Fruit fly (Drosophila melanogaster) whole organism, embryonic: Measurements from ENCODE around the gene CG34265.
A peak's percentile ranks its signal among the peaks of the same experiment; 100 is the strongest.

Source experiments
- Bgb ChIP-seq: fragments of 200-800 bp; sonication (Bioruptor generic); IDR thresholded peaks from 2 replicates; pipeline ENCODE4 v1.3.6; 2022; ENCODE audit warnings: missing biosample characterization, missing genetic modification characterization; ENCODE audit not compliant: partially characterized antibody
- Blimp-1 ChIP-seq: fragments of 200-800 bp; sonication (Bioruptor generic); optimal IDR thresholded peaks from 3 replicates; lab custom pipeline; 2018; ENCODE audit warnings: missing biosample characterization, missing genetic modification characterization, mild to moderate bottlenecking, moderate library complexity, missing genetic modification reagents
- CG10366 ChIP-seq: fragments of 200-800 bp; sonication (Bioruptor generic); IDR thresholded peaks from 2 replicates; pipeline ENCODE4 v1.3.6; 2022; ENCODE audit warnings: missing biosample characterization, missing genetic modification characterization
- CG10979 ChIP-seq: fragments of 200-800 bp; sonication (Bioruptor generic); optimal IDR thresholded peaks from 2 replicates; lab custom pipeline; 2018; ENCODE audit warnings: missing biosample characterization, mild to moderate bottlenecking, missing genetic modification characterization, moderate library complexity
- CG11247 ChIP-seq: fragments of 200-800 bp; sonication (Bioruptor generic); IDR thresholded peaks from 2 replicates; pipeline ENCODE4 v1.3.6; 2022; ENCODE audit warnings: missing biosample characterization, missing genetic modification characterization
- CG11560 ChIP-seq: fragments of 200-800 bp; sonication (Bioruptor generic); IDR thresholded peaks from 3 replicates; pipeline ENCODE4 v1.3.6; 2022; ENCODE audit warnings: missing biosample characterization, missing genetic modification characterization
- CG12391 ChIP-seq: fragments of 200-800 bp; sonication (Bioruptor generic); optimal IDR thresholded peaks from 3 replicates; lab custom pipeline; 2018; ENCODE audit warnings: missing biosample characterization, mild to moderate bottlenecking, missing genetic modification characterization, moderate library complexity
- CG12744 ChIP-seq: fragments of 200-800 bp; sonication (Bioruptor generic); optimal IDR thresholded peaks from 2 replicates; lab custom pipeline; 2016; ENCODE audit warnings: missing biosample characterization, missing genetic modification characterization
- CG13123 ChIP-seq: fragments of 200-800 bp; sonication (Bioruptor generic); optimal IDR thresholded peaks from 2 replicates; lab custom pipeline; 2016; ENCODE audit warnings: missing biosample characterization, missing genetic modification characterization
- CG13894 ChIP-seq: fragments of 200-800 bp; sonication (Bioruptor generic); optimal IDR thresholded peaks from 3 replicates; lab custom pipeline; 2018; ENCODE audit warnings: missing biosample characterization, mild to moderate bottlenecking, missing genetic modification characterization, moderate library complexity
- CG14014 ChIP-seq: fragments of 200-800 bp; sonication (Bioruptor generic); IDR thresholded peaks from 2 replicates; pipeline ENCODE4 v1.3.6; 2022; ENCODE audit warnings: missing biosample characterization, missing genetic modification characterization
- CG14667 ChIP-seq: fragments of 200-800 bp; sonication (Bioruptor generic); IDR thresholded peaks from 2 replicates; pipeline ENCODE4 v1.3.6; 2022; ENCODE audit warnings: missing biosample characterization, missing genetic modification characterization
- CG16815 ChIP-seq: fragments of 200-800 bp; sonication (Bioruptor generic); optimal IDR thresholded peaks from 3 replicates; lab custom pipeline; 2017; ENCODE audit warnings: missing biosample characterization, mild to moderate bottlenecking, missing genetic modification characterization
- CG17912 ChIP-seq: fragments of 200-800 bp; sonication (Bioruptor generic); optimal IDR thresholded peaks from 2 replicates; lab custom pipeline; 2018; ENCODE audit warnings: missing biosample characterization, mild to moderate bottlenecking, missing genetic modification characterization
- CG31441 ChIP-seq: fragments of 200-800 bp; sonication (Bioruptor generic); IDR thresholded peaks from 2 replicates; pipeline ENCODE4 v1.3.6; 2022; ENCODE audit warnings: missing biosample characterization, missing genetic modification characterization
- CG32532 ChIP-seq: fragments of 200-800 bp; sonication (Bioruptor generic); IDR thresholded peaks from 2 replicates; pipeline ENCODE4 v1.3.6; 2022; ENCODE audit warnings: missing biosample characterization, missing genetic modification characterization
- CG32772 ChIP-seq: fragments of 200-800 bp; sonication (Bioruptor generic); IDR thresholded peaks from 2 replicates; pipeline ENCODE4 v1.3.6; 2022; ENCODE audit warnings: missing biosample characterization, missing genetic modification characterization
- CG33213 ChIP-seq: fragments of 200-800 bp; sonication (Bioruptor generic); optimal IDR thresholded peaks from 3 replicates; lab custom pipeline; 2016; ENCODE audit warnings: missing biosample characterization, missing genetic modification characterization
- CG4820 ChIP-seq: fragments of 200-800 bp; sonication (Bioruptor generic); optimal IDR thresholded peaks from 3 replicates; lab custom pipeline; 2016; ENCODE audit warnings: missing biosample characterization, missing genetic modification characterization
- CG5245 ChIP-seq: fragments of 200-800 bp; sonication (Bioruptor generic); optimal IDR thresholded peaks from 3 replicates; lab custom pipeline; 2016; ENCODE audit warnings: missing biosample characterization, missing genetic modification characterization
- CG5953 ChIP-seq: fragments of 200-800 bp; sonication (Bioruptor generic); IDR thresholded peaks from 2 replicates; pipeline ENCODE4 v1.3.6; 2022; ENCODE audit warnings: missing biosample characterization, missing genetic modification characterization
- CG6683 ChIP-seq: fragments of 200-800 bp; sonication (Bioruptor generic); optimal IDR thresholded peaks from 2 replicates; lab custom pipeline; 2017; ENCODE audit warnings: missing biosample characterization, mild to moderate bottlenecking, missing genetic modification characterization, missing genetic modification reagents
- CG6813 ChIP-seq: fragments of 200-800 bp; sonication (Bioruptor generic); optimal IDR thresholded peaks from 2 replicates; lab custom pipeline; 2017; ENCODE audit warnings: missing biosample characterization, missing genetic modification characterization, mild to moderate bottlenecking, moderate library complexity, missing genetic modification reagents
- CG9932 ChIP-seq: fragments of 200-800 bp; sonication (Bioruptor generic); IDR thresholded peaks from 2 replicates; pipeline ENCODE4 v1.3.6; 2022; ENCODE audit warnings: missing biosample characterization, missing genetic modification characterization
- CTCF ChIP-seq: fragments of 200-800 bp; sonication (Bioruptor generic); optimal IDR thresholded peaks from 2 replicates; lab custom pipeline; 2017; ENCODE audit warnings: missing biosample characterization, mild to moderate bottlenecking, missing genetic modification characterization, moderate library complexity
- CoRest ChIP-seq: fragments of 200-800 bp; sonication (Bioruptor generic); optimal IDR thresholded peaks from 3 replicates; lab custom pipeline; 2018; ENCODE audit warnings: missing biosample characterization, mild to moderate bottlenecking, missing genetic modification characterization, moderate library complexity
- Dad ChIP-seq: fragments of 200-800 bp; sonication (Bioruptor generic); optimal IDR thresholded peaks from 3 replicates; lab custom pipeline; 2016; ENCODE audit warnings: missing biosample characterization, missing genetic modification characterization
- E2f2 ChIP-seq: fragments of 200-800 bp; sonication (Bioruptor generic); IDR thresholded peaks from 2 replicates; pipeline ENCODE4 v1.3.6; 2022; ENCODE audit warnings: missing biosample characterization, missing genetic modification characterization
- Jarid2 ChIP-seq: fragments of 200-800 bp; sonication (Bioruptor generic); optimal IDR thresholded peaks from 3 replicates; lab custom pipeline; 2017; ENCODE audit warnings: mild to moderate bottlenecking, missing biosample characterization, missing genetic modification reagents, missing genetic modification characterization
- Kr ChIP-seq: fragments of 200-800 bp; sonication (Bioruptor generic); optimal IDR thresholded peaks from 2 replicates; lab custom pipeline; 2017; ENCODE audit warnings: missing biosample characterization, mild to moderate bottlenecking, missing genetic modification characterization
- Med ChIP-seq: fragments of 200-800 bp; sonication (Bioruptor generic); peaks from one replicate; lab custom pipeline; 2016; ENCODE audit warnings: missing biosample characterization, missing genetic modification characterization, mild to moderate bottlenecking, inconsistent platforms, moderate library complexity
- Rfx ChIP-seq: fragments of 200-800 bp; sonication (Bioruptor generic); IDR thresholded peaks from 2 replicates; pipeline ENCODE4 v1.3.6; 2022; ENCODE audit warnings: missing biosample characterization, missing genetic modification characterization
- Six4 ChIP-seq: fragments of 200-800 bp; sonication (Bioruptor generic); optimal IDR thresholded peaks from 2 replicates; lab custom pipeline; 2016; ENCODE audit warnings: missing biosample characterization, missing genetic modification characterization
- bigmax ChIP-seq: fragments of 200-800 bp; sonication (Bioruptor generic); optimal IDR thresholded peaks from 2 replicates; lab custom pipeline; 2018; ENCODE audit warnings: missing biosample characterization, mild to moderate bottlenecking, missing genetic modification characterization
- cad ChIP-seq: fragments of >200 bp; optimal IDR thresholded peaks from 2 replicates; lab custom pipeline; 2017; ENCODE audit warnings: missing biosample characterization, missing genetic modification characterization
- corto ChIP-seq: fragments of 200-800 bp; sonication (Bioruptor generic); optimal IDR thresholded peaks from 2 replicates; lab custom pipeline; 2016; ENCODE audit warnings: missing biosample characterization, mild to moderate bottlenecking, missing genetic modification characterization, moderate library complexity
- dati ChIP-seq: fragments of 200-800 bp; sonication (Bioruptor generic); IDR thresholded peaks from 2 replicates; pipeline ENCODE4 v1.3.6; 2022; ENCODE audit warnings: missing biosample characterization, missing genetic modification characterization
- emc ChIP-seq: fragments of 200-800 bp; sonication (Bioruptor generic); optimal IDR thresholded peaks from 2 replicates; lab custom pipeline; 2016; ENCODE audit warnings: missing biosample characterization, missing genetic modification characterization
- fd96Cb ChIP-seq: fragments of 200-800 bp; sonication (Bioruptor generic); optimal IDR thresholded peaks from 2 replicates; lab custom pipeline; 2018; ENCODE audit warnings: missing biosample characterization, mild to moderate bottlenecking, missing genetic modification characterization, moderate library complexity
- her ChIP-seq: fragments of 200-800 bp; sonication (Bioruptor generic); optimal IDR thresholded peaks from 2 replicates; lab custom pipeline; 2016; ENCODE audit warnings: missing biosample characterization, missing genetic modification characterization
- ind ChIP-seq: fragments of 200-800 bp; sonication (Bioruptor generic); optimal IDR thresholded peaks from 3 replicates; lab custom pipeline; 2016; ENCODE audit warnings: missing biosample characterization, missing genetic modification characterization
- luna ChIP-seq: fragments of 200-800 bp; sonication (Bioruptor generic); optimal IDR thresholded peaks from 2 replicates; lab custom pipeline; 2016; ENCODE audit warnings: missing biosample characterization, missing genetic modification characterization
- otp ChIP-seq: fragments of 200-800 bp; sonication (Bioruptor generic); IDR thresholded peaks from 3 replicates; pipeline ENCODE4, ENCODE4 v1.3.6; 2022; ENCODE audit warnings: missing biosample characterization, missing genetic modification characterization
- p53 ChIP-seq: fragments of 200-800 bp; sonication (Bioruptor generic); optimal IDR thresholded peaks from 2 replicates; lab custom pipeline; 2016; ENCODE audit warnings: missing biosample characterization, missing genetic modification characterization
- prd ChIP-seq, 3 experiments: fragments of >200 bp in 2 of 3; fragments of 200-800 bp in 1 of 3; sonication (Bioruptor generic) in 1 of 3; optimal IDR thresholded peaks in 2 of 3; IDR thresholded peaks in 1 of 3; 2 replicates in 2 of 3; 3 replicates in 1 of 3; pipeline versions ENCODE4 v1.3.6 to Lab custom; 2017 to 2022; ENCODE audit warnings: missing biosample characterization in 1 of 3, missing genetic modification characterization in 1 of 3
- rib ChIP-seq: fragments of 200-800 bp; sonication (Bioruptor generic); IDR thresholded peaks from 2 replicates; pipeline ENCODE4 v1.3.6; 2022; ENCODE audit warnings: missing biosample characterization, missing genetic modification characterization
- slbo ChIP-seq: fragments of 200-800 bp; sonication (Bioruptor generic); IDR thresholded peaks from 2 replicates; pipeline ENCODE4 v1.3.6; 2022; ENCODE audit warnings: missing biosample characterization, missing genetic modification characterization
- sob ChIP-seq: fragments of 200-800 bp; sonication (Bioruptor generic); IDR thresholded peaks from 2 replicates; pipeline ENCODE4 v1.3.6; 2022; ENCODE audit warnings: missing biosample characterization, missing genetic modification characterization
- toy ChIP-seq: fragments of 200-800 bp; sonication (Bioruptor generic); IDR thresholded peaks from 2 replicates; pipeline ENCODE4 v1.3.6; 2022; ENCODE audit warnings: missing biosample characterization, missing genetic modification characterization
- ttk ChIP-seq: fragments of 200-800 bp; sonication (Bioruptor generic); IDR thresholded peaks from 2 replicates; pipeline ENCODE4 v2.1.2; 2022; ENCODE audit warnings: missing biosample characterization, missing genetic modification characterization
- vvl ChIP-seq: fragments of 200-800 bp; sonication (Bioruptor generic); IDR thresholded peaks from 2 replicates; pipeline ENCODE4 v1.3.6; 2022; ENCODE audit warnings: missing biosample characterization, missing genetic modification characterization
- zfh1 ChIP-seq: fragments of 200-800 bp; sonication (Bioruptor generic); IDR thresholded peaks from 3 replicates; pipeline ENCODE4 v1.3.6; 2022; ENCODE audit warnings: missing biosample characterization, missing genetic modification characterization

CG34265 gene

DNA sequence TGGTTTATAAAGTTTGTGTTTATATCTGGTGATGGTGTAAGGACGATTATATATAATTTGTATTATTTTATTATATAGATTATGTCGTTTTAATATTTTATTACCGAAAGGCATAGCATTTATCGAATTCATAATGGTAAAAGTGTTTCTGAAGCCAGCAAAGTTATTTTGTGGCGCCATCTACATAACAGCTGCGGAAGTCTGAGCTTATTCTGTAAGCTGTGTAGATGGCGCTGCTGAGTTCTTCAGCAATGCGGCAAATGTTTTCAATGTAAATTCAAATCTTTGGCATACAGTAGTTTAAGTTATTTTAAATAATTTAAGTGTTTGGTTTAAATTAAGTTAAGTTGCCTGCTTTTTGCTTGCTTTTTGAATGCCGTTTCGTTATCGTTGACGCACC is 20.2 kb downstream of the CG34265 start:
- TF ChIP-seq E2f2 (GFP tag; lab: Robert Waterston, UW): peak; percentile 76
- peak; percentile 34 for TF ChIP-seq CG4820
- peak; percentile 16 for TF ChIP-seq Med (GFP tag; lab: Kevin White, UChicago)
- TF ChIP-seq CG11247 (GFP tag; lab: Robert Waterston, UW): peak; percentile 68
- TF ChIP-seq Dad (GFP tag; lab: Kevin White, UChicago): no peak
- peak; percentile 47 for TF ChIP-seq CG14667 (GFP tag; lab: Robert Waterston, UW)
- peak; percentile 48 for TF ChIP-seq CG10366 (GFP tag; lab: Robert Waterston, UW)
- TF ChIP-seq CG12744: no peak
- TF ChIP-seq CTCF (GFP tag; lab: Kevin White, UChicago): peak; percentile 98
- peak; percentile 59 for TF ChIP-seq CG9932 (GFP tag; lab: Robert Waterston, UW)
- TF ChIP-seq Rfx (GFP tag; lab: Robert Waterston, UW): peak; percentile 83
- TF ChIP-seq CG5953: no peak
- 0 out of 2 replicates have a peak, but pooled peaks have one; percentile 12 for TF ChIP-seq dati (GFP tag; lab: Robert Waterston, UW)
- TF ChIP-seq CoRest (tag; lab: Kevin White, UChicago): no peak
- TF ChIP-seq fd96Cb (tag; lab: Kevin White, UChicago): peak; percentile 3
- no peak for TF ChIP-seq CG6683 (GFP tag; lab: Kevin White, UChicago)
- TF ChIP-seq Kr (GFP tag; lab: Kevin White, UChicago): no peak
- TF ChIP-seq CG12391: no peak
- TF ChIP-seq CG13894 (tag; lab: Kevin White, UChicago): no peak
- peak; percentile 44 for TF ChIP-seq ttk (GFP tag; lab: Robert Waterston, UW)
- peak; percentile 52 for TF ChIP-seq CG5245 (GFP tag; lab: Kevin White, UChicago)
- peak; percentile 79 for TF ChIP-seq slbo (GFP tag; lab: Robert Waterston, UW)
- TF ChIP-seq ind (GFP tag; lab: Kevin White, UChicago): peak; percentile 29
- peak; percentile 38; the same call in 1 of the 3 replicates for TF ChIP-seq zfh1 (GFP tag; lab: Robert Waterston, UW)
- TF ChIP-seq luna: no peak
- peak; percentile 86 for TF ChIP-seq CG32532 (GFP tag; lab: Robert Waterston, UW)
- TF ChIP-seq toy: no peak
- TF ChIP-seq p53 (GFP tag; lab: Kevin White, UChicago): no peak
- no peak for TF ChIP-seq her (GFP tag; lab: Kevin White, UChicago)
- peak; percentile 11 for TF ChIP-seq Blimp-1 (GFP tag; lab: Kevin White, UChicago)
- no peak for TF ChIP-seq CG6813 (GFP tag; lab: Kevin White, UChicago)
- TF ChIP-seq CG13123 (GFP tag; lab: Kevin White, UChicago): no peak
- TF ChIP-seq otp: peak; percentile 12; the same call in 1 of the 3 replicates
- TF ChIP-seq emc (GFP tag; lab: Kevin White, UChicago): no peak
- peak; percentile 36 for TF ChIP-seq CG10979
- TF ChIP-seq vvl: peak; percentile 22; the same call in 1 of the 2 replicates
- peak; percentile 27 for TF ChIP-seq CG33213
- TF ChIP-seq cad: no peak
- TF ChIP-seq CG14014 (GFP tag; lab: Robert Waterston, UW): peak; percentile 44; the same call in 1 of the 2 replicates
- 0 out of 2 replicates have a peak, but pooled peaks have one; percentile 33 for TF ChIP-seq Bgb (GFP tag; lab: Robert Waterston, UW)
- TF ChIP-seq Six4: peak; percentile 42
- no peak for TF ChIP-seq prd (optimal IDR thresholded peaks at IDR 0.05; lab: Kevin White, UChicago)
- peak; percentile 53; the same call in 2 of the 3 replicates for TF ChIP-seq prd (GFP tag; IDR thresholded peaks at IDR 0.05; lab: Robert Waterston, UW)
- no peak for TF ChIP-seq bigmax (GFP tag; lab: Kevin White, UChicago)
- TF ChIP-seq CG32772 (GFP tag; lab: Robert Waterston, UW): peak; percentile 40; the same call in 1 of the 2 replicates
- peak; percentile 53; the same call in 1 of the 2 replicates for TF ChIP-seq sob (GFP tag; lab: Robert Waterston, UW)
- no peak for TF ChIP-seq rib (GFP tag; lab: Robert Waterston, UW)
- peak; percentile 4 for TF ChIP-seq Jarid2
- TF ChIP-seq corto: no peak
- no peak for TF ChIP-seq CG16815 (GFP tag; lab: Kevin White, UChicago)
- TF ChIP-seq CG11560: no peak
- TF ChIP-seq CG17912 (GFP tag; lab: Kevin White, UChicago): no peak
- 0 out of 2 replicates have a peak, but pooled peaks have one; percentile 9 for TF ChIP-seq CG31441 (GFP tag; lab: Robert Waterston, UW)
